Fruit fly (Drosophila melanogaster): ENCODE measurements around the gene CG12219.

Gene CG12219

DNA sequence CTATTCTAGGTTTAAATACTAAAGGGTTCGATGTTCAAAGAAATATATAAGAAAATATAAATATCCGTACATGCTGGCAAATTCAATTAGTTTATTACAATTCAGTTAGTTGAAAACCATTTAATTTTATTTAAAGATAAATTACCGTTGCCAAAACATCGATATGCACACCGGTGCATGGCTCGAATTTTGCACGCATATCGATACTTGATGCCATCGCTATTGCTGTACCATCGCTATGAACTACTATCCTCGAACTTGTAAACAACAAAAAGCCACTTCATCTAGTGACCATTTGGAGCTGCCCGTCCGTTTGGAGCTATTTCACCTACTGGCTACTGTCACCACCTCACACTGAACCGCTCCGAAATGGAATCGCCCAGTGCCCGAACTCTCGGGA, 40.2 kb downstream of the CG12219 start, which contains the start of gene Josd (continued):
- no peak for TF ChIP-seq ken (GFP tag; IDR thresholded peaks at IDR 0.05)
- no peak for TF ChIP-seq sens-2 (GFP tag; IDR thresholded peaks at IDR 0.05)
- no peak for TF ChIP-seq CG4282 (GFP tag; optimal IDR thresholded peaks at IDR 0.05)
- no peak for TF ChIP-seq slp2 (GFP tag; optimal IDR thresholded peaks at IDR 0.05)
- TF ChIP-seq inv (GFP tag; IDR thresholded peaks at IDR 0.05; ENCODE audit: partially characterized antibody), result peak; percentile 76
- no peak for TF ChIP-seq wdn (GFP tag; IDR thresholded peaks at IDR 0.05)
- TF ChIP-seq B-H2 (GFP tag; optimal IDR thresholded peaks at IDR 0.05), result peak; percentile 17
- TF ChIP-seq mld (GFP tag; IDR thresholded peaks at IDR 0.05; ENCODE audit: partially characterized antibody), result peak; percentile 67; the same call in 1 of the 3 replicates
- TF ChIP-seq phol (tag; optimal IDR thresholded peaks at IDR 0.05), result no peak
- no peak for TF ChIP-seq jumu (GFP tag; optimal IDR thresholded peaks at IDR 0.05)
- TF ChIP-seq Dad (GFP tag; optimal IDR thresholded peaks at IDR 0.05), result no peak
- no peak for TF ChIP-seq ab (GFP tag; optimal IDR thresholded peaks at IDR 0.05)
- TF ChIP-seq CG10209 (GFP tag; optimal IDR thresholded peaks at IDR 0.05), result no peak
- TF ChIP-seq Deaf1 (tag; optimal IDR thresholded peaks at IDR 0.05), result no peak
- peak; percentile 68; the same call in 1 of the 2 replicates for TF ChIP-seq CG42726 (GFP tag; IDR thresholded peaks at IDR 0.05; ENCODE audit: partially characterized antibody)
- no peak for TF ChIP-seq chm (GFP tag; IDR thresholded peaks at IDR 0.05)
- no peak for TF ChIP-seq peb (GFP tag; IDR thresholded peaks at IDR 0.05)
- TF ChIP-seq amos (GFP tag; IDR thresholded peaks at IDR 0.05; ENCODE audit: partially characterized antibody), result peak; percentile 92
- TF ChIP-seq CG11085 (GFP tag; IDR thresholded peaks at IDR 0.05), result no peak
- TF ChIP-seq lilli (GFP tag; optimal IDR thresholded peaks at IDR 0.05), result no peak
- TF ChIP-seq MBD-R2 (GFP tag; IDR thresholded peaks at IDR 0.05), result peak; percentile 71
- TF ChIP-seq knrl (GFP tag; IDR thresholded peaks at IDR 0.05; ENCODE audit: partially characterized antibody), result peak; percentile 85
- no peak for TF ChIP-seq H2.0 (GFP tag; IDR thresholded peaks at IDR 0.05)
- peak; percentile 90 for TF ChIP-seq CG3995 (GFP tag; optimal IDR thresholded peaks at IDR 0.05)
- no peak for TF ChIP-seq CG10274 (GFP tag; optimal IDR thresholded peaks at IDR 0.05)
- no peak for TF ChIP-seq salm (tag; optimal IDR thresholded peaks at IDR 0.05)
- no peak for TF ChIP-seq CG6654 (GFP tag; optimal IDR thresholded peaks at IDR 0.05)
- no peak for TF ChIP-seq CG18011 (GFP tag; optimal IDR thresholded peaks at IDR 0.05)
- TF ChIP-seq CG7839 (tag; optimal IDR thresholded peaks at IDR 0.05), result no peak
- TF ChIP-seq schlank (tag; optimal IDR thresholded peaks at IDR 0.05), result no peak
- peak; percentile 1 for TF ChIP-seq lab (GFP tag; optimal IDR thresholded peaks at IDR 0.05)
- no peak for TF ChIP-seq CG30431 (GFP tag; optimal IDR thresholded peaks at IDR 0.05)
- TF ChIP-seq CG6791 (GFP tag; IDR thresholded peaks at IDR 0.05; ENCODE audit: partially characterized antibody), result peak; percentile 83
- TF ChIP-seq MESR4 (GFP tag; optimal IDR thresholded peaks at IDR 0.05), result peak; percentile 24
- TF ChIP-seq Atf6 (GFP tag; IDR thresholded peaks at IDR 0.05), result no peak
- no peak for TF ChIP-seq CG3847 (GFP tag; IDR thresholded peaks at IDR 0.05)
- no peak for TF ChIP-seq CG7786 (GFP tag; optimal IDR thresholded peaks at IDR 0.05)
- peak; percentile 16 for TF ChIP-seq CG11504 (tag; optimal IDR thresholded peaks at IDR 0.05)
- TF ChIP-seq Hr51 (GFP tag; optimal IDR thresholded peaks at IDR 0.05), result no peak
- no peak for TF ChIP-seq CG10654 (GFP tag; optimal IDR thresholded peaks at IDR 0.05)
- no peak for TF ChIP-seq jing (GFP tag; optimal IDR thresholded peaks at IDR 0.05)
- no peak for TF ChIP-seq CG4424 (GFP tag; optimal IDR thresholded peaks at IDR 0.05)
- no peak for TF ChIP-seq Dek (tag; optimal IDR thresholded peaks at IDR 0.05)
- no peak for TF ChIP-seq CG17361 (GFP tag; IDR thresholded peaks at IDR 0.05)
- no peak for TF ChIP-seq CG17385 (GFP tag; optimal IDR thresholded peaks at IDR 0.05)
- TF ChIP-seq Med (GFP tag), result peak; percentile 80
- TF ChIP-seq CG12155 (GFP tag; optimal IDR thresholded peaks at IDR 0.05), result no peak
- TF ChIP-seq croc (GFP tag; conservative IDR thresholded peaks at IDR 0.05), result no peak
- TF ChIP-seq Nf-YC (tag; optimal IDR thresholded peaks at IDR 0.05), result peak; percentile 8
- no peak for TF ChIP-seq Kr (GFP tag; optimal IDR thresholded peaks at IDR 0.05)
- peak; percentile 26 for TF ChIP-seq CG4617 (GFP tag; optimal IDR thresholded peaks at IDR 0.05; ENCODE audit: borderline replicate concordance)
